Fruit fly (Drosophila melanogaster) whole organism, embryonic: ENCODE data around the gene Mst98Ca.
A peak's percentile ranks its signal among the peaks of the same experiment; 100 is the strongest.

Experiments used
- B-H2 ChIP-seq: fragments of 200-800 bp; sonication (Bioruptor generic); optimal IDR thresholded peaks from 2 replicates; lab custom pipeline; 2018; ENCODE audit warnings: missing biosample characterization, mild to moderate bottlenecking, missing genetic modification characterization
- CG11085 ChIP-seq: fragments of 200-800 bp; sonication (Bioruptor generic); IDR thresholded peaks from 2 replicates; pipeline ENCODE4 v1.3.6; 2022; ENCODE audit warnings: missing biosample characterization, missing genetic modification characterization
- CG11398 ChIP-seq: fragments of 200-800 bp; sonication (Bioruptor generic); optimal IDR thresholded peaks from 2 replicates; lab custom pipeline; 2016; ENCODE audit warnings: missing biosample characterization, missing genetic modification characterization
- CG11723 ChIP-seq: fragments of 200-800 bp; sonication (Bioruptor generic); optimal IDR thresholded peaks from 2 replicates; lab custom pipeline; 2017; ENCODE audit warnings: missing biosample characterization, mild to moderate bottlenecking, missing genetic modification characterization
- CG12659 ChIP-seq: fragments of 200-800 bp; sonication (Bioruptor generic); optimal IDR thresholded peaks from 3 replicates; lab custom pipeline; 2017; ENCODE audit warnings: mild to moderate bottlenecking, missing biosample characterization, missing genetic modification reagents, missing genetic modification characterization
- CG18764 ChIP-seq: fragments of 200-800 bp; sonication (Bioruptor generic); optimal IDR thresholded peaks from 3 replicates; lab custom pipeline; 2016; ENCODE audit warnings: missing biosample characterization, missing genetic modification characterization
- CG3065 ChIP-seq: fragments of 200-800 bp; sonication (Bioruptor generic); optimal IDR thresholded peaks from 2 replicates; lab custom pipeline; 2016; ENCODE audit warnings: missing biosample characterization, missing genetic modification characterization
- CG3838 ChIP-seq: fragments of 200-800 bp; sonication (Bioruptor generic); optimal IDR thresholded peaks from 3 replicates; lab custom pipeline; 2016; ENCODE audit warnings: missing biosample characterization, missing genetic modification characterization
- CG3847 ChIP-seq: fragments of 200-800 bp; sonication (Bioruptor generic); IDR thresholded peaks from 2 replicates; pipeline ENCODE4 v1.3.6; 2022; ENCODE audit warnings: missing biosample characterization, missing genetic modification characterization
- CG4404 ChIP-seq: fragments of 200-800 bp; sonication (Bioruptor generic); IDR thresholded peaks from 2 replicates; pipeline ENCODE4 v1.3.6; 2022; ENCODE audit warnings: missing biosample characterization, missing genetic modification characterization
- CG6254 ChIP-seq: fragments of 200-800 bp; sonication (Bioruptor generic); optimal IDR thresholded peaks from 3 replicates; lab custom pipeline; 2017; ENCODE audit warnings: mild to moderate bottlenecking, missing biosample characterization, missing genetic modification reagents, missing genetic modification characterization
- CG6654 ChIP-seq: fragments of 200-800 bp; sonication (Bioruptor generic); optimal IDR thresholded peaks from 2 replicates; lab custom pipeline; 2017; ENCODE audit warnings: missing biosample characterization, mild to moderate bottlenecking, missing genetic modification characterization
- CG7987 ChIP-seq: fragments of 200-800 bp; sonication (Bioruptor generic); optimal IDR thresholded peaks from 2 replicates; lab custom pipeline; 2018; ENCODE audit warnings: missing biosample characterization, mild to moderate bottlenecking, missing genetic modification characterization, moderate library complexity
- CG8388 ChIP-seq: fragments of 200-800 bp; sonication (Bioruptor generic); optimal IDR thresholded peaks from 2 replicates; lab custom pipeline; 2019; ENCODE audit warnings: missing biosample characterization, mild to moderate bottlenecking, missing genetic modification characterization, moderate library complexity
- Chrac-16 ChIP-seq: fragments of 200-800 bp; sonication (Bioruptor generic); optimal IDR thresholded peaks from 3 replicates; lab custom pipeline; 2016; ENCODE audit warnings: missing biosample characterization, missing genetic modification characterization
- Hmr ChIP-seq: fragments of 200-800 bp; sonication (Bioruptor generic); optimal IDR thresholded peaks from 3 replicates; lab custom pipeline; 2017; ENCODE audit warnings: mild to moderate bottlenecking, missing biosample characterization, missing genetic modification reagents, missing genetic modification characterization
- Med ChIP-seq: fragments of 200-800 bp; sonication (Bioruptor generic); peaks from one replicate; lab custom pipeline; 2016; ENCODE audit warnings: missing biosample characterization, missing genetic modification characterization, mild to moderate bottlenecking, inconsistent platforms, moderate library complexity
- Meics ChIP-seq: fragments of 200-800 bp; sonication (Bioruptor generic); optimal IDR thresholded peaks from 2 replicates; lab custom pipeline; 2017; ENCODE audit warnings: missing biosample characterization, mild to moderate bottlenecking, missing genetic modification characterization
- Optix ChIP-seq: fragments of 200-800 bp; sonication (Bioruptor generic); IDR thresholded peaks from 3 replicates; pipeline ENCODE4 v1.3.6; 2022; ENCODE audit warnings: missing biosample characterization, missing genetic modification characterization
- Pdp1 ChIP-seq, 2 experiments: fragments of 200-800 bp; sonication (Bioruptor generic); optimal IDR thresholded peaks; 3 replicates each; lab custom pipeline; 2016; ENCODE audit warnings: missing biosample characterization in 2 of 2, missing genetic modification characterization in 2 of 2, mild to moderate bottlenecking in 1 of 2, moderate library complexity in 1 of 2
- Ptx1 ChIP-seq: fragments of 200-800 bp; sonication (Bioruptor generic); IDR thresholded peaks from 2 replicates; pipeline ENCODE4 v1.3.6; 2022; ENCODE audit warnings: missing biosample characterization, missing genetic modification characterization
- Sox102F ChIP-seq: fragments of 200-800 bp; sonication (Bioruptor generic); optimal IDR thresholded peaks from 2 replicates; lab custom pipeline; 2018; ENCODE audit warnings: missing biosample characterization, mild to moderate bottlenecking, missing genetic modification characterization, moderate library complexity
- amos ChIP-seq: fragments of 200-800 bp; sonication (Bioruptor generic); IDR thresholded peaks from 2 replicates; pipeline ENCODE4 v1.3.6; 2022; ENCODE audit warnings: missing biosample characterization, missing genetic modification characterization; ENCODE audit not compliant: partially characterized antibody
- bab2 ChIP-seq: fragments of 200-800 bp; sonication (Bioruptor generic); optimal IDR thresholded peaks from 2 replicates; lab custom pipeline; 2016; ENCODE audit warnings: missing biosample characterization, missing genetic modification characterization
- bowl ChIP-seq: fragments of 200-800 bp; sonication (Bioruptor generic); IDR thresholded peaks from 2 replicates; pipeline ENCODE4 v1.3.6; 2022; ENCODE audit warnings: missing biosample characterization, missing genetic modification characterization
- chif ChIP-seq, 2 experiments: fragments of 200-800 bp; sonication (Bioruptor generic); optimal IDR thresholded peaks; 3 replicates each; lab custom pipeline; 2016; ENCODE audit warnings: missing biosample characterization in 2 of 2, missing genetic modification characterization in 2 of 2
- dati ChIP-seq: fragments of 200-800 bp; sonication (Bioruptor generic); IDR thresholded peaks from 2 replicates; pipeline ENCODE4 v1.3.6; 2022; ENCODE audit warnings: missing biosample characterization, missing genetic modification characterization
- exex ChIP-seq: fragments of 200-800 bp; sonication (Bioruptor generic); optimal IDR thresholded peaks from 4 replicates; lab custom pipeline; 2018; ENCODE audit warnings: missing biosample characterization, mild to moderate bottlenecking, missing genetic modification characterization, moderate library complexity
- hth ChIP-seq: fragments of >200 bp; optimal IDR thresholded peaks from 2 replicates; lab custom pipeline; 2017; ENCODE audit warnings: inconsistent platforms
- mirr ChIP-seq: fragments of 200-800 bp; sonication (Bioruptor generic); optimal IDR thresholded peaks from 3 replicates; lab custom pipeline; 2018; ENCODE audit warnings: missing biosample characterization, mild to moderate bottlenecking, missing genetic modification characterization
- nmo ChIP-seq: fragments of 200-800 bp; sonication (Bioruptor generic); optimal IDR thresholded peaks from 2 replicates; lab custom pipeline; 2018; ENCODE audit warnings: missing biosample characterization, mild to moderate bottlenecking, missing genetic modification characterization, moderate library complexity
- peb ChIP-seq: fragments of 200-800 bp; sonication (Bioruptor generic); IDR thresholded peaks from 2 replicates; pipeline ENCODE4 v1.3.6; 2022; ENCODE audit warnings: missing biosample characterization, missing genetic modification characterization
- prd ChIP-seq, 3 experiments: fragments of >200 bp in 2 of 3; fragments of 200-800 bp in 1 of 3; sonication (Bioruptor generic) in 1 of 3; optimal IDR thresholded peaks in 2 of 3; IDR thresholded peaks in 1 of 3; 2 replicates in 2 of 3; 3 replicates in 1 of 3; pipeline versions ENCODE4 v1.3.6 to Lab custom; 2017 to 2022; ENCODE audit warnings: missing biosample characterization in 1 of 3, missing genetic modification characterization in 1 of 3
- ro ChIP-seq: fragments of 200-800 bp; sonication (Bioruptor generic); IDR thresholded peaks from 2 replicates; pipeline ENCODE4 v1.3.6; 2022; ENCODE audit warnings: missing biosample characterization, missing genetic modification characterization
- sc ChIP-seq, 3 experiments: fragments of >200 bp in 2 of 3; fragments of 200-800 bp in 1 of 3; sonication (Bioruptor generic) in 1 of 3; optimal IDR thresholded peaks; 2 replicates in 2 of 3; 3 replicates in 1 of 3; lab custom pipeline; 2017; ENCODE audit warnings: mild to moderate bottlenecking in 1 of 3, missing biosample characterization in 1 of 3, missing genetic modification characterization in 1 of 3, missing genetic modification reagents in 1 of 3
- sens ChIP-seq: fragments of 200-800 bp; sonication (Bioruptor generic); peaks from one replicate; lab custom pipeline; 2016; ENCODE audit warnings: missing biosample characterization, missing genetic modification characterization
- sim ChIP-seq: fragments of 200-800 bp; sonication (Bioruptor generic); IDR thresholded peaks from 2 replicates; pipeline ENCODE4 v1.3.6; 2022; ENCODE audit warnings: missing biosample characterization, missing genetic modification characterization
- slou ChIP-seq: fragments of 200-800 bp; sonication (Bioruptor generic); optimal IDR thresholded peaks from 3 replicates; lab custom pipeline; 2016; ENCODE audit warnings: missing biosample characterization, missing genetic modification characterization
- sob ChIP-seq: fragments of 200-800 bp; sonication (Bioruptor generic); IDR thresholded peaks from 2 replicates; pipeline ENCODE4 v1.3.6; 2022; ENCODE audit warnings: missing biosample characterization, missing genetic modification characterization
- stc ChIP-seq: fragments of 200-800 bp; sonication (Bioruptor generic); IDR thresholded peaks from 2 replicates; pipeline ENCODE4 v1.3.6; 2022; ENCODE audit warnings: missing biosample characterization, missing genetic modification characterization
- sug ChIP-seq: fragments of 200-800 bp; optimal IDR thresholded peaks from 2 replicates; lab custom pipeline; 2019; ENCODE audit warnings: missing biosample characterization, mild to moderate bottlenecking, missing genetic modification characterization, moderate library complexity
- twi ChIP-seq: fragments of 200-800 bp; optimal IDR thresholded peaks from 2 replicates; lab custom pipeline; 2019; ENCODE audit warnings: missing biosample characterization, mild to moderate bottlenecking, missing genetic modification characterization, moderate library complexity

Gene Mst98Ca

dm6 chr3R:28327132-28327531, 36.0 kb downstream of the Mst98Ca start (continued):
- peak; percentile 55 for TF ChIP-seq nmo (GFP tag; lab: Kevin White, UChicago)
- no peak for TF ChIP-seq CG11723
- TF ChIP-seq CG11398 (GFP tag; lab: Kevin White, UChicago): no peak
- TF ChIP-seq bowl: no peak
- peak in 1 of 2 experiments; percentile 45 for TF ChIP-seq chif (GFP tag; optimal IDR thresholded peaks at IDR 0.05; lab: Kevin White, UChicago)
- TF ChIP-seq hth (lab: Kevin White, UChicago): no peak
- TF ChIP-seq sim: no peak
- no peak for TF ChIP-seq CG8388 (GFP tag; lab: Kevin White, UChicago)
- TF ChIP-seq Ptx1: no peak
- TF ChIP-seq CG18764: no peak
- no peak for TF ChIP-seq CG12659 (GFP tag; lab: Kevin White, UChicago)
- TF ChIP-seq Hmr (GFP tag; lab: Kevin White, UChicago): peak; percentile 35
- TF ChIP-seq amos (GFP tag; lab: Robert Waterston, UW): no peak
- TF ChIP-seq stc (GFP tag; lab: Robert Waterston, UW): no peak
- TF ChIP-seq Meics (GFP tag; lab: Kevin White, UChicago): peak; percentile 7
- no peak for TF ChIP-seq CG3838 (GFP tag; lab: Kevin White, UChicago)
- TF ChIP-seq prd (optimal IDR thresholded peaks at IDR 0.05; lab: Kevin White, UChicago): no peak
- TF ChIP-seq prd (GFP tag; IDR thresholded peaks at IDR 0.05; lab: Robert Waterston, UW): no peak
- TF ChIP-seq peb (GFP tag; lab: Robert Waterston, UW): no peak
- TF ChIP-seq bab2 (GFP tag; lab: Kevin White, UChicago): peak; percentile 9
- peak; percentile 4 for TF ChIP-seq Chrac-16
- peak; percentile 64 for TF ChIP-seq Sox102F (GFP tag; lab: Kevin White, UChicago)
- TF ChIP-seq CG4404 (GFP tag; lab: Robert Waterston, UW): no peak
- TF ChIP-seq CG3065 (GFP tag; lab: Kevin White, UChicago): no peak
- no peak for TF ChIP-seq CG3847 (GFP tag; lab: Robert Waterston, UW)
- no peak for TF ChIP-seq CG6254 (GFP tag; lab: Kevin White, UChicago)
- no peak for TF ChIP-seq Optix (GFP tag; lab: Robert Waterston, UW)
- TF ChIP-seq ro (GFP tag; lab: Robert Waterston, UW): no peak
- peak; percentile 3 for TF ChIP-seq slou (GFP tag; lab: Kevin White, UChicago)
- TF ChIP-seq CG11085 (GFP tag; lab: Robert Waterston, UW): no peak

DNA sequence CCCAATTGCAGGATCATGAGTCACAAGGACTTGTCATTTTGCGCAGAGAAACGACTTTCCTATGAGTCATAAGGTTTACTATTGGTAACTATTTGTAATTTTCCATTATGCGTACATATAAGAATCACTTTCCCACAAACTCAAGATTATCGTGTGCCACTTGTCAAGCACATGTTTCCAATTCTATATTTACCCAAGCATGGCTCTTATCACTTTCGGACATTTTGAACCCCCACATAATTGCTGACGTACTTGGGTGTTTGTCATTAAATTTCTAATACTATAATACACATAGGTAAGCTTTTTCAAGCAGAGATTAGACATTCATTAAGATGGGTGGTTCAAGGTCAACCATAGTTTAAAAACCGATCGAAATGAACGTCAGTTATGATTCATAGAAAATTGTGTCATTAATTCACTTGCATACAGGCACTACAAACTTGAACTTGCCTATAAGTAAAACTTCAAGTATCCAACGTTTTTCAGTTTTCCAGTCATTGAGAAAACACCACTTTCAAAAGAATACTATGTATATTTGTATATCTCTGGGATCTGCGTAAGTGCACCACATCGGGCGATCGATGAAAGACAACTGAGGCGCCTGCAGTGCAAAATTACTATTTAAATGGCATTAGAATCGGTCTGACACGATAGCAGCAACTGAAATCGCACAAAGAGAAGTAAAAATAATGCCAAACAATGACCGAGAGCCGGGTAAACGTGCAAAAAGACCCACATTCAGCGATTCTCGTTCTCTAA, 36.8 kb downstream of the Mst98Ca start:
- TF ChIP-seq mirr (GFP tag; lab: Kevin White, UChicago) (peak; percentile 46), CG6654 (GFP tag; lab: Kevin White, UChicago) (no peak), CG7987 (GFP tag; lab: Kevin White, UChicago) (peak; percentile 54), sc (optimal IDR thresholded peaks at IDR 0.05; lab: Kevin White, UChicago) (no peak), sc (GFP tag; optimal IDR thresholded peaks at IDR 0.05; lab: Kevin White, UChicago) (no peak), Pdp1 (GFP tag; optimal IDR thresholded peaks at IDR 0.05; lab: Kevin White, UChicago) (peak in 1 of 2 experiments; percentile 15), B-H2 (GFP tag; lab: Kevin White, UChicago) (peak; percentile 26), Med (peak; percentile 17), sens (peak; percentile 60), sob (GFP tag; lab: Robert Waterston, UW) (0 out of 2 replicates have a peak, but pooled peaks have one; percentile 5), sug (peak; percentile 72), twi (tag; lab: Kevin White, UChicago) (peak; percentile 82), exex (tag; lab: Kevin White, UChicago) (peak; percentile 48), dati (GFP tag; lab: Robert Waterston, UW) (no peak)
